Worm (Caenorhabditis elegans) whole organism, late embryonic: ENCODE data around the gene nspb-2.

Experiments used
- ama-1 ChIP-seq: fragments of 150-350 bp; optimal IDR thresholded peaks from 2 replicates; lab custom pipeline; 2014
- ceh-9 ChIP-seq: sonication (generic microtip); optimal IDR thresholded peaks from 2 replicates; lab custom pipeline; 2016; ENCODE audit warnings: mild to moderate bottlenecking, missing genetic modification characterization, inconsistent platforms, missing compliant biosample characterization
- dve-1 ChIP-seq: sonication (generic microtip); optimal IDR thresholded peaks from 2 replicates; lab custom pipeline; 2017; ENCODE audit warnings: antibody characterized with exemption, mild to moderate bottlenecking, missing genetic modification characterization, missing compliant biosample characterization

DNA sequence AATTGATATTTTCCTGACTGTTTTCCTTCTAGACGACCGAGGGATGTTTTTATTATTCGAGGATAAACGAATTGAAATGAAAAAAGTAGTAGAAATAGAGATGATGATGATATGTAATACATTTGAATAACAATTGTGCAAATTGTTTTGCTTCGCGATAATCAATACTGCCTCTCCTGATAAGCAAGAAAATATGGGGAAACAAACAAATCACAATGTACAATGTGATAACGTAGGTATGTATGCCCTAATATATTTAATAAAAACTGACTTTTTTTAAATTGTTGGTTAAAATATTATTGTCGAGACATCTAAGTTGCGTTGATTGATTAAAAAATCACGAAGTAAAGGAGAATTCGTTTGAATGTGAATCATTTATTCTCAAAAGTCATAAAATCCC, 36.3 kb downstream of the nspb-2 start, which contains the start of gene cest-5.2:
- no peak for TF ChIP-seq ceh-9 (tag; lab: Kevin White, UChicago)
- TF ChIP-seq ama-1 (lab: Kevin White, UChicago), result no peak
- no peak for TF ChIP-seq dve-1 (tag; lab: Kevin White, UChicago)
